Worm (Caenorhabditis elegans) whole organism, young adult: ENCODE results near the gene lec-11.

Experiments
- B0261.1 ChIP-seq: sonication (generic microtip); optimal IDR thresholded peaks from 2 replicates; lab custom pipeline; 2016; ENCODE audit warnings: mild to moderate bottlenecking, missing genetic modification characterization, moderate library complexity, missing compliant biosample characterization
- D2030.7 ChIP-seq: fragments of 200-800 bp; sonication (Bioruptor generic); IDR thresholded peaks from 2 replicates; pipeline ENCODE4 v1.3.6; 2022; ENCODE audit warnings: missing genetic modification reagents, missing genetic modification characterization, missing compliant biosample characterization
- F23B12.7 ChIP-seq: sonication (generic microtip); optimal IDR thresholded peaks from 2 replicates; lab custom pipeline; 2017; ENCODE audit warnings: missing genetic modification characterization, mild to moderate bottlenecking, missing compliant biosample characterization, antibody characterized with exemption, moderate library complexity; ENCODE audit not compliant: insufficient read depth
- F39B2.1 ChIP-seq: fragments of 200-800 bp; sonication (Bioruptor generic); IDR thresholded peaks from 2 replicates; pipeline ENCODE4 v1.3.6; 2022; ENCODE audit warnings: missing genetic modification reagents, missing genetic modification characterization, missing compliant biosample characterization
- F55B11.4 ChIP-seq: sonication (generic microtip); optimal IDR thresholded peaks from 2 replicates; lab custom pipeline; 2016; ENCODE audit warnings: missing compliant biosample characterization, missing genetic modification characterization, borderline replicate concordance; ENCODE audit not compliant: insufficient read depth
- K12H6.12 ChIP-seq: fragments of 200-800 bp; sonication (Bioruptor generic); optimal IDR thresholded peaks from 2 replicates; lab custom pipeline; 2018; ENCODE audit warnings: mild to moderate bottlenecking, missing genetic modification characterization, missing compliant biosample characterization
- T07F8.4 ChIP-seq: sonication (generic microtip); optimal IDR thresholded peaks from 2 replicates; lab custom pipeline; 2016; ENCODE audit warnings: mild to moderate bottlenecking, missing genetic modification characterization, moderate library complexity, missing compliant biosample characterization
- T26A5.8 ChIP-seq: sonication (generic microtip); optimal IDR thresholded peaks from 2 replicates; lab custom pipeline; 2016; ENCODE audit warnings: missing genetic modification characterization, missing compliant biosample characterization
- Y95B8A.8 ChIP-seq: fragments of 200-800 bp; sonication (Bioruptor generic); IDR thresholded peaks from 2 replicates; pipeline ENCODE4 v1.3.6; 2022; ENCODE audit warnings: missing genetic modification reagents, missing genetic modification characterization, missing compliant biosample characterization
- akir-1 ChIP-seq: fragments of 200-800 bp; sonication (Bioruptor generic); optimal IDR thresholded peaks from 2 replicates; lab custom pipeline; 2018; ENCODE audit warnings: mild to moderate bottlenecking, missing genetic modification characterization, moderate library complexity, missing compliant biosample characterization
- attf-3 ChIP-seq: fragments of 200-800 bp; sonication (Bioruptor generic); conservative IDR thresholded peaks from 2 replicates; pipeline ENCODE4 v1.3.6; 2022; ENCODE audit warnings: missing genetic modification reagents, missing genetic modification characterization, missing compliant biosample characterization
- bed-2 ChIP-seq: fragments of 200-800 bp; sonication (Bioruptor generic); IDR thresholded peaks from 2 replicates; pipeline ENCODE4 v1.3.6; 2022; ENCODE audit warnings: missing genetic modification reagents, missing genetic modification characterization, missing compliant biosample characterization
- cebp-1 ChIP-seq, 2 experiments: fragments of 200-800 bp in 1 of 2; sonication (Bioruptor generic) in 1 of 2; sonication (generic microtip) in 1 of 2; IDR thresholded peaks in 1 of 2; optimal IDR thresholded peaks in 1 of 2; 2 replicates each; pipeline versions ENCODE4 v1.3.6 to Lab custom; 2017 to 2022; ENCODE audit warnings: missing compliant biosample characterization in 2 of 2, missing genetic modification characterization in 2 of 2, mild to moderate bottlenecking in 1 of 2, missing genetic modification reagents in 1 of 2, moderate library complexity in 1 of 2
- ceh-100 ChIP-seq: fragments of 200-800 bp; sonication (Bioruptor generic); IDR thresholded peaks from 2 replicates; pipeline ENCODE4 v1.3.6; 2022; ENCODE audit warnings: missing genetic modification reagents, missing genetic modification characterization, missing compliant biosample characterization
- efl-1 ChIP-seq: fragments of 150-350 bp; optimal IDR thresholded peaks from 2 replicates; lab custom pipeline; 2014; ENCODE audit warnings: missing biosample characterization, missing genetic modification reagents, missing genetic modification characterization
- him-1 ChIP-seq: sonication (generic microtip); optimal IDR thresholded peaks from 2 replicates; lab custom pipeline; 2016; ENCODE audit warnings: missing genotype, missing genetic modification reagents, missing genetic modification characterization, missing compliant biosample characterization
- hlh-26 ChIP-seq: fragments of 200-800 bp; sonication (Bioruptor generic); conservative IDR thresholded peaks from 2 replicates; pipeline ENCODE4 v1.3.6; 2022; ENCODE audit warnings: missing genetic modification reagents, missing genetic modification characterization, missing compliant biosample characterization
- hmg-1.2 ChIP-seq: fragments of 200-800 bp; sonication (Bioruptor generic); IDR thresholded peaks from 2 replicates; pipeline ENCODE4 v1.3.6; 2022; ENCODE audit warnings: missing genetic modification reagents, missing genetic modification characterization, missing compliant biosample characterization
- hmg-20 ChIP-seq: fragments of 200-800 bp; sonication (Bioruptor generic); IDR thresholded peaks from 2 replicates; pipeline ENCODE4 v1.3.6; 2022; ENCODE audit warnings: missing genetic modification reagents, missing genetic modification characterization, missing compliant biosample characterization
- lir-1 ChIP-seq: fragments of 200-800 bp; sonication (Bioruptor generic); conservative IDR thresholded peaks from 2 replicates; pipeline ENCODE4 v1.3.6; 2022; ENCODE audit warnings: missing genetic modification reagents, missing genetic modification characterization, missing compliant biosample characterization
- lsy-27 ChIP-seq: sonication (generic microtip); optimal IDR thresholded peaks from 2 replicates; lab custom pipeline; 2017; ENCODE audit warnings: missing genetic modification characterization, mild to moderate bottlenecking, missing compliant biosample characterization, antibody characterized with exemption, missing genotype, borderline replicate concordance; ENCODE audit not compliant: insufficient read depth
- madf-3 ChIP-seq: fragments of 200-800 bp; sonication (Bioruptor generic); IDR thresholded peaks from 2 replicates; pipeline ENCODE4 v1.3.6; 2022; ENCODE audit warnings: missing genetic modification reagents, missing genetic modification characterization, missing compliant biosample characterization
- madf-8 ChIP-seq: fragments of 200-800 bp; sonication (Bioruptor generic); conservative IDR thresholded peaks from 2 replicates; pipeline ENCODE4 v1.3.6; 2022; ENCODE audit warnings: missing genetic modification reagents, missing genetic modification characterization, missing compliant biosample characterization
- mel-28 ChIP-seq: sonication (generic microtip); optimal IDR thresholded peaks from 2 replicates; lab custom pipeline; 2016; ENCODE audit warnings: borderline replicate concordance, mild to moderate bottlenecking, missing genetic modification characterization, missing compliant biosample characterization
- mes-4 ChIP-seq: sonication (generic microtip); optimal IDR thresholded peaks from 2 replicates; lab custom pipeline; 2016; ENCODE audit warnings: missing genotype, missing genetic modification characterization, missing compliant biosample characterization
- mxl-1 ChIP-seq: sonication (generic microtip); optimal IDR thresholded peaks from 2 replicates; lab custom pipeline; 2016; ENCODE audit warnings: missing genetic modification characterization, missing compliant biosample characterization
- nhr-80 ChIP-seq: sonication (generic microtip); optimal IDR thresholded peaks from 2 replicates; lab custom pipeline; 2016; ENCODE audit warnings: missing genetic modification characterization, missing compliant biosample characterization
- sdz-38 ChIP-seq: sonication (generic microtip); optimal IDR thresholded peaks from 2 replicates; lab custom pipeline; 2016; ENCODE audit warnings: missing genotype, missing genetic modification characterization, missing compliant biosample characterization
- sea-2 ChIP-seq: fragments of 200-800 bp; sonication (Bioruptor generic); IDR thresholded peaks from 2 replicates; pipeline ENCODE4 v1.3.6; 2022; ENCODE audit warnings: missing genetic modification characterization, missing compliant biosample characterization
- snpc-3.4 ChIP-seq: sonication (generic microtip); optimal IDR thresholded peaks from 2 replicates; lab custom pipeline; 2017; ENCODE audit warnings: missing genetic modification characterization, mild to moderate bottlenecking, missing compliant biosample characterization, antibody characterized with exemption, moderate library complexity, missing genotype, missing genetic modification reagents
- somi-1 ChIP-seq: fragments of 200-800 bp; sonication (Bioruptor generic); optimal IDR thresholded peaks from 2 replicates; lab custom pipeline; 2018; ENCODE audit warnings: mild to moderate bottlenecking, missing genetic modification characterization, missing compliant biosample characterization
- tbp1 ChIP-seq: fragments of 200-800 bp; sonication (Bioruptor generic); optimal IDR thresholded peaks from 2 replicates; lab custom pipeline; 2018; ENCODE audit warnings: mild to moderate bottlenecking, missing genetic modification characterization, missing compliant biosample characterization
- zfh-2 ChIP-seq: fragments of 200-800 bp; sonication (Bioruptor generic); conservative IDR thresholded peaks from 2 replicates; pipeline ENCODE4 v1.3.6; 2022; ENCODE audit warnings: missing genetic modification reagents, missing genetic modification characterization, missing compliant biosample characterization
- ztf-26 ChIP-seq: sonication (generic microtip); optimal IDR thresholded peaks from 2 replicates; lab custom pipeline; 2017; ENCODE audit warnings: missing genetic modification characterization, missing compliant biosample characterization

lec-11 gene

DNA sequence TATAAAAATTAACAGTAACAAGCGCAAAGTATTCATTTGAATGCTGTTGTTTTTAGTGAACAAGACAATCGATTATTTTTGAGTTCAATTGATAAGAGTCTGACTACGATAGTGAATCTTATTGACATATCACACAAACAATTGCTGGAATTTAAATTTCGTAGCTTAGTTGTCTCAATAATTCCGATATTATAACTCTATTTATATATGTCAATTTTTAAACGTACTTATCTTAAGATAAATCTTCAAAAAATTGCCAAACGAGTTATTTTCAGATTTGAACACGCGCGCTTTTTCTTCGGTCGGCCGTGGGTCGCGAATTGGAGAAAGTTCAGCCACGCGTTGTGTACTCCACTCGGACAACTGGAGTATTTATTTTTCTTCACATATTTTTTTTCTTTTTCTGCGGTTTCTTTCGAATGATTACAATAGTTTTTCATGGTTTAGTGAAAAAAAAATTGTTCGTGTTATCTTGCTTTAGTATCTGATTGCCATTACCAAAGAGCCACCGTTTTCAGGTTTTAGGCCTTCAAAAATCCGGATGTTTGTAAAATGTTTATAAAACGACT, 41.8 kb upstream of the lec-11 start, which contains the start of the genes cest-5.1 and C01B10.9 (continued):
- TF ChIP-seq madf-8 (no peak), F39B2.1 (0 out of 2 replicates have a peak, but pooled peaks have one; percentile 47), tbp1 (GFP tag; lab: Kevin White, UChicago) (peak; percentile 47), snpc-3.4 (peak; percentile 50), ztf-26 (tag; lab: Kevin White, UChicago) (no peak), K12H6.12 (tag; lab: Kevin White, UChicago) (peak; percentile 48), zfh-2 (no peak), lir-1 (GFP tag; lab: Robert Waterston, UW) (peak; percentile 45; the same call in 1 of the 2 replicates), D2030.7 (GFP tag; lab: Robert Waterston, UW) (peak; percentile 37; the same call in 1 of the 2 replicates), efl-1 (GFP tag; lab: Kevin White, UChicago) (peak; percentile 72), ceh-100 (GFP tag; lab: Robert Waterston, UW) (no peak), bed-2 (GFP tag; lab: Robert Waterston, UW) (peak; percentile 64; the same call in 1 of the 2 replicates), mxl-1 (tag; lab: Kevin White, UChicago) (no peak), sdz-38 (tag; lab: Kevin White, UChicago) (no peak)

DNA sequence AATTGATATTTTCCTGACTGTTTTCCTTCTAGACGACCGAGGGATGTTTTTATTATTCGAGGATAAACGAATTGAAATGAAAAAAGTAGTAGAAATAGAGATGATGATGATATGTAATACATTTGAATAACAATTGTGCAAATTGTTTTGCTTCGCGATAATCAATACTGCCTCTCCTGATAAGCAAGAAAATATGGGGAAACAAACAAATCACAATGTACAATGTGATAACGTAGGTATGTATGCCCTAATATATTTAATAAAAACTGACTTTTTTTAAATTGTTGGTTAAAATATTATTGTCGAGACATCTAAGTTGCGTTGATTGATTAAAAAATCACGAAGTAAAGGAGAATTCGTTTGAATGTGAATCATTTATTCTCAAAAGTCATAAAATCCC, 37.8 kb upstream of the lec-11 start, which contains the start of gene cest-5.2:
Gene cest-5.2, minus strand, starts transcription at position 128 of the 400 bp plus-strand sequence.
- peak; percentile 19 for TF ChIP-seq nhr-80 (tag; lab: Kevin White, UChicago)
- TF ChIP-seq attf-3 (GFP tag; lab: Robert Waterston, UW) = no peak

DNA sequence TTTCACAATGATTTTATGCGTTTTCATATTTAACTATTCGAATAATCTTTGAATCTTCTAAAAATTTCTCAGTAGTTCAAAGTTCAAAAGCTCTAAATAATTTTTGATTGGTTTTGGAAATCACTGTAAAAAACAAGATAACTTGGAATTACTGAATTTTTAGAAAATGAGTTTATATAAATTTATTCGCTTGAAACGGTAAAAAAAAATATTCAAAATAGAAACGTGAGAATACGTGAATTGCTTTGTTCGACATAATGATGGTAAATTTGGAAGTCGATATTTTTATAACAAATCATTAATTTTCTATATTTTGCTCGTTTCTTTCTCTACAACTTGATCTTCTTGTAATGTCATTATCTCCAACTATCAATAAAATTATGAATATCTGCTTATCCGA, 33.4 kb upstream of the lec-11 start, which contains the start of gene C01B10.44:
Gene C01B10.44, plus strand, starts transcription at position 301 of the 400 bp plus-strand sequence.
- TF ChIP-seq hmg-20 (GFP tag; lab: Robert Waterston, UW) = no peak
- no peak for TF ChIP-seq tbp1 (GFP tag; lab: Kevin White, UChicago)
- TF ChIP-seq him-1 = no peak
- TF ChIP-seq hlh-26 (GFP tag; lab: Robert Waterston, UW) = no peak
- no peak for TF ChIP-seq akir-1 (GFP tag; lab: Kevin White, UChicago)
- TF ChIP-seq lsy-27 = no peak
- no peak for TF ChIP-seq T07F8.4 (tag; lab: Kevin White, UChicago)
- no peak for TF ChIP-seq F55B11.4 (tag; lab: Kevin White, UChicago)
- TF ChIP-seq snpc-3.4 = no peak
- TF ChIP-seq mes-4 = no peak
- TF ChIP-seq mel-28 (tag; lab: Kevin White, UChicago) = no peak
- TF ChIP-seq sea-2 (GFP tag; lab: Robert Waterston, UW) = no peak
- TF ChIP-seq T26A5.8 (tag; lab: Kevin White, UChicago) = no peak
- no peak for TF ChIP-seq Y95B8A.8 (GFP tag; lab: Robert Waterston, UW)
- no peak for TF ChIP-seq zfh-2
- TF ChIP-seq madf-3 = no peak
- no peak for TF ChIP-seq hmg-1.2
- no peak for TF ChIP-seq F23B12.7 (tag; lab: Kevin White, UChicago)

DNA sequence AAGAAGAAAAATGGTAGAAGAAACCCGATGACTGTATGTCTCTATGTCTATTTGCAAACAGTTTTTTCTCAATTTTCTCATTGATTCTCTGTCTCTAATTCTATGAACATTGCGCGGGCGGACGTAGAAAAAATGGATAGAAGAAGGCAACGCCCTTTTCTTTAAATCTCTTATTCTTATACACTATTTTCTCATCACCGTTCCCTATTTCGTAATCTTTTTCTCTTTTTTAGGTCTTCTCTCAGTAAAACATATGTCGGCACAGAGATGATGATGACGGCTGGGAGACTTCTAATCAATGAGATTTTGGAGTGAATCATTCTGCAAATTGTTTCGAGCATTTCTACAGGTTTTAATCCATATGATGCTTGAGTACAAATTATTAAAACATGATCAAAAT, 32.2 kb upstream of the lec-11 start:
- TF ChIP-seq cebp-1 (GFP tag; IDR thresholded peaks at IDR 0.05; lab: Robert Waterston, UW) (peak; percentile 70), cebp-1 (tag; optimal IDR thresholded peaks at IDR 0.05; lab: Kevin White, UChicago) (peak; percentile 89), somi-1 (GFP tag; lab: Kevin White, UChicago) (peak; percentile 4), B0261.1 (tag; lab: Kevin White, UChicago) (no peak)
